Worm (Caenorhabditis elegans) whole organism, young adult: ENCODE results near the gene F49C12.5.

Experiments used
- B0035.1 ChIP-seq: sonication (generic microtip); optimal IDR thresholded peaks from 2 replicates; lab custom pipeline; 2016; ENCODE audit warnings: missing genetic modification characterization, mild to moderate bottlenecking, missing compliant biosample characterization, missing genotype, missing genetic modification reagents
- B0336.3 ChIP-seq: fragments of 200-800 bp; sonication (Bioruptor generic); IDR thresholded peaks from 2 replicates; pipeline ENCODE4 v1.3.6; 2022; ENCODE audit warnings: missing genetic modification characterization, missing compliant biosample characterization
- C17E4.6 ChIP-seq: fragments of 200-800 bp; sonication (Bioruptor generic); IDR thresholded peaks from 2 replicates; pipeline ENCODE4 v1.3.6; 2022; ENCODE audit warnings: missing genetic modification reagents, missing genetic modification characterization, missing compliant biosample characterization
- F52B5.7 ChIP-seq: sonication (generic microtip); optimal IDR thresholded peaks from 2 replicates; lab custom pipeline; 2016; ENCODE audit warnings: mild to moderate bottlenecking, missing genetic modification characterization, missing compliant biosample characterization
- F55B11.4 ChIP-seq: sonication (generic microtip); optimal IDR thresholded peaks from 2 replicates; lab custom pipeline; 2016; ENCODE audit warnings: missing compliant biosample characterization, missing genetic modification characterization, borderline replicate concordance; ENCODE audit not compliant: insufficient read depth
- Y53G8AR.9 ChIP-seq: fragments of 200-800 bp; sonication (Bioruptor generic); conservative IDR thresholded peaks from 2 replicates; pipeline ENCODE4 v1.3.6; 2022; ENCODE audit warnings: missing genetic modification reagents, missing genetic modification characterization, missing compliant biosample characterization
- Y95B8A.8 ChIP-seq: fragments of 200-800 bp; sonication (Bioruptor generic); IDR thresholded peaks from 2 replicates; pipeline ENCODE4 v1.3.6; 2022; ENCODE audit warnings: missing genetic modification reagents, missing genetic modification characterization, missing compliant biosample characterization
- ama-1 ChIP-seq, 3 experiments: fragments of 150-350 bp in 1 of 3; sonication (generic microtip) in 2 of 3; optimal IDR thresholded peaks; 2 replicates each; lab custom pipeline; 2014 to 2018; ENCODE audit warnings: missing biosample characterization in 2 of 3, missing genetic modification characterization in 2 of 3, missing genetic modification reagents in 2 of 3
- cebp-2 ChIP-seq: fragments of 200-800 bp; sonication (Bioruptor generic); IDR thresholded peaks from 2 replicates; pipeline ENCODE4 v1.3.6; 2022; ENCODE audit warnings: missing genetic modification characterization, missing compliant biosample characterization
- ceh-79 ChIP-seq: sonication (generic microtip); optimal IDR thresholded peaks from 2 replicates; lab custom pipeline; 2017; ENCODE audit warnings: mild to moderate bottlenecking, missing genetic modification characterization, missing compliant biosample characterization
- chd-7 ChIP-seq: sonication (generic microtip); optimal IDR thresholded peaks from 2 replicates; lab custom pipeline; 2016; ENCODE audit warnings: mild to moderate bottlenecking, missing genetic modification characterization, moderate library complexity, missing compliant biosample characterization
- dox-1 ChIP-seq: fragments of 200-800 bp; sonication (Bioruptor generic); IDR thresholded peaks from 2 replicates; pipeline ENCODE4 v1.3.6; 2022; ENCODE audit warnings: missing genetic modification reagents, missing genetic modification characterization, missing compliant biosample characterization
- efl-1 ChIP-seq: fragments of 150-350 bp; optimal IDR thresholded peaks from 2 replicates; lab custom pipeline; 2014; ENCODE audit warnings: missing biosample characterization, missing genetic modification reagents, missing genetic modification characterization
- ekl-4 ChIP-seq: fragments of 200-800 bp; sonication (Bioruptor generic); IDR thresholded peaks from 2 replicates; pipeline ENCODE4 v1.3.6; 2022; ENCODE audit warnings: missing genetic modification reagents, missing genetic modification characterization, missing compliant biosample characterization
- fkh-3 ChIP-seq: sonication (generic microtip); optimal IDR thresholded peaks from 2 replicates; lab custom pipeline; 2016; ENCODE audit warnings: mild to moderate bottlenecking, missing genetic modification characterization, missing compliant biosample characterization
- hlh-26 ChIP-seq: fragments of 200-800 bp; sonication (Bioruptor generic); conservative IDR thresholded peaks from 2 replicates; pipeline ENCODE4 v1.3.6; 2022; ENCODE audit warnings: missing genetic modification reagents, missing genetic modification characterization, missing compliant biosample characterization
- hmg-1.2 ChIP-seq: fragments of 200-800 bp; sonication (Bioruptor generic); IDR thresholded peaks from 2 replicates; pipeline ENCODE4 v1.3.6; 2022; ENCODE audit warnings: missing genetic modification reagents, missing genetic modification characterization, missing compliant biosample characterization
- lag-1 ChIP-seq: fragments of 200-800 bp; sonication (Bioruptor generic); IDR thresholded peaks from 2 replicates; pipeline ENCODE4 v1.3.6; 2022; ENCODE audit warnings: missing genetic modification reagents, missing genetic modification characterization, missing compliant biosample characterization
- let-607 ChIP-seq, 2 experiments: fragments of 200-800 bp in 1 of 2; sonication (Bioruptor generic) in 1 of 2; sonication (generic microtip) in 1 of 2; optimal IDR thresholded peaks; 2 replicates each; lab custom pipeline; 2016 to 2018; ENCODE audit warnings: mild to moderate bottlenecking in 2 of 2, missing compliant biosample characterization in 2 of 2, missing genetic modification characterization in 2 of 2, moderate library complexity in 2 of 2, missing genotype in 1 of 2
- lin-35 ChIP-seq, 3 experiments: fragments of 150-350 bp in 2 of 3; sonication (generic microtip) in 1 of 3; optimal IDR thresholded peaks; 2 replicates each; lab custom pipeline; 2014 to 2018; ENCODE audit warnings: missing biosample characterization in 3 of 3, missing genetic modification characterization in 3 of 3, missing genetic modification reagents in 3 of 3
- lin-40 ChIP-seq: sonication (generic microtip); optimal IDR thresholded peaks from 2 replicates; lab custom pipeline; 2016; ENCODE audit warnings: missing genetic modification characterization, mild to moderate bottlenecking, missing compliant biosample characterization, missing genotype, missing genetic modification reagents
- lin-54 ChIP-seq: fragments of 200-800 bp; sonication (Bioruptor generic); optimal IDR thresholded peaks from 2 replicates; lab custom pipeline; 2018; ENCODE audit warnings: mild to moderate bottlenecking, missing genetic modification characterization, missing compliant biosample characterization
- lsl-1 ChIP-seq: fragments of 200-800 bp; sonication (Bioruptor generic); optimal IDR thresholded peaks from 2 replicates; lab custom pipeline; 2018; ENCODE audit warnings: mild to moderate bottlenecking, missing genetic modification characterization, moderate library complexity, missing compliant biosample characterization
- madf-3 ChIP-seq: fragments of 200-800 bp; sonication (Bioruptor generic); IDR thresholded peaks from 2 replicates; pipeline ENCODE4 v1.3.6; 2022; ENCODE audit warnings: missing genetic modification reagents, missing genetic modification characterization, missing compliant biosample characterization
- madf-6 ChIP-seq: fragments of 200-800 bp; sonication (Bioruptor generic); IDR thresholded peaks from 2 replicates; pipeline ENCODE4 v1.3.6; 2022; ENCODE audit warnings: missing genetic modification reagents, missing genetic modification characterization, missing compliant biosample characterization
- nfyb-1 ChIP-seq: fragments of 200-800 bp; sonication (Bioruptor generic); IDR thresholded peaks from 2 replicates; pipeline ENCODE4 v1.3.6; 2022; ENCODE audit warnings: missing genetic modification reagents, missing genetic modification characterization, missing compliant biosample characterization
- nhr-179 ChIP-seq: sonication (generic microtip); optimal IDR thresholded peaks from 2 replicates; lab custom pipeline; 2016; ENCODE audit warnings: mild to moderate bottlenecking, missing genetic modification characterization, missing compliant biosample characterization
- pbrm-1 ChIP-seq: fragments of 200-800 bp; sonication (Bioruptor generic); IDR thresholded peaks from 2 replicates; pipeline ENCODE4 v1.3.6; 2022; ENCODE audit warnings: missing genetic modification reagents, missing genetic modification characterization, missing compliant biosample characterization
- pha-4 ChIP-seq: fragments of 150-350 bp; sonication (generic microtip); optimal IDR thresholded peaks from 2 replicates; lab custom pipeline; 2014; ENCODE audit warnings: missing biosample characterization, missing genetic modification reagents, missing genetic modification characterization
- repo-1 ChIP-seq: sonication (generic microtip); optimal IDR thresholded peaks from 2 replicates; lab custom pipeline; 2017; ENCODE audit warnings: mild to moderate bottlenecking, missing genetic modification characterization, missing compliant biosample characterization
- snpc-3.4 ChIP-seq: sonication (generic microtip); optimal IDR thresholded peaks from 2 replicates; lab custom pipeline; 2017; ENCODE audit warnings: missing genetic modification characterization, mild to moderate bottlenecking, missing compliant biosample characterization, antibody characterized with exemption, moderate library complexity, missing genotype, missing genetic modification reagents
- snpc-4 ChIP-seq, 5 experiments: fragments of 150-350 bp in 1 of 5; sonication (generic microtip) in 4 of 5; optimal IDR thresholded peaks; 2 replicates each; lab custom pipeline; 2014 to 2018; ENCODE audit warnings: missing genetic modification characterization in 5 of 5, missing biosample characterization in 3 of 5, antibody characterized with exemption in 2 of 5, mild to moderate bottlenecking in 2 of 5, missing compliant biosample characterization in 2 of 5, missing genotype in 2 of 5, moderate library complexity in 2 of 5, missing genetic modification reagents in 1 of 5
- tbp1 ChIP-seq: fragments of 200-800 bp; sonication (Bioruptor generic); optimal IDR thresholded peaks from 2 replicates; lab custom pipeline; 2018; ENCODE audit warnings: mild to moderate bottlenecking, missing genetic modification characterization, missing compliant biosample characterization
- tbx-9 ChIP-seq: sonication (generic microtip); optimal IDR thresholded peaks from 2 replicates; lab custom pipeline; 2016; ENCODE audit warnings: borderline replicate concordance, missing genetic modification characterization, inconsistent platforms, missing compliant biosample characterization
- zfh-2 ChIP-seq: fragments of 200-800 bp; sonication (Bioruptor generic); conservative IDR thresholded peaks from 2 replicates; pipeline ENCODE4 v1.3.6; 2022; ENCODE audit warnings: missing genetic modification reagents, missing genetic modification characterization, missing compliant biosample characterization
- zim-3 ChIP-seq: sonication (generic microtip); optimal IDR thresholded peaks from 2 replicates; lab custom pipeline; 2017; ENCODE audit warnings: mild to moderate bottlenecking, missing genetic modification characterization, moderate library complexity, missing compliant biosample characterization
- ztf-18 ChIP-seq: sonication (generic microtip); optimal IDR thresholded peaks from 2 replicates; lab custom pipeline; 2016; ENCODE audit warnings: missing genotype, mild to moderate bottlenecking, missing genetic modification characterization, missing compliant biosample characterization

Gene F49C12.5

ce11 chrIV:9322489-9322888 lies 17.8 kb downstream of the F49C12.5 start:
- TF ChIP-seq Y53G8AR.9 (0 out of 2 replicates have a peak, but pooled peaks have one; percentile 6), lin-40 (tag; lab: Kevin White, UChicago) (peak; percentile 31), chd-7 (tag; lab: Kevin White, UChicago) (peak; percentile 13), C17E4.6 (peak; percentile 32; the same call in 1 of the 2 replicates), lin-35 (GFP tag; optimal IDR thresholded peaks at IDR 0.05; lab: Kevin White, UChicago) (peak in 1 of 3 experiments; percentile 36), repo-1 (tag; lab: Kevin White, UChicago) (peak; percentile 32), ceh-79 (peak; percentile 69), B0035.1 (peak; percentile 20), nfyb-1 (0 out of 2 replicates have a peak, but pooled peaks have one; percentile 41), lag-1 (GFP tag; lab: Robert Waterston, UW) (0 out of 2 replicates have a peak, but pooled peaks have one; percentile 57), F52B5.7 (tag; lab: Kevin White, UChicago) (no peak), let-607 (tag; optimal IDR thresholded peaks at IDR 0.05; lab: Kevin White, UChicago) (peak in 1 of 2 experiments; percentile 21), zim-3 (tag; lab: Kevin White, UChicago) (no peak), snpc-3.4 (tag; lab: Kevin White, UChicago) (no peak), dox-1 (GFP tag; lab: Robert Waterston, UW) (peak; percentile 37; the same call in 1 of the 2 replicates), tbp1 (GFP tag; lab: Kevin White, UChicago) (no peak), lin-54 (GFP tag; lab: Kevin White, UChicago) (peak; percentile 20), ama-1 (optimal IDR thresholded peaks at IDR 0.05; lab: Kevin White, UChicago) (peak; percentile 66), ama-1 (GFP tag; optimal IDR thresholded peaks at IDR 0.05; lab: Kevin White, UChicago) (no peak), hmg-1.2 (GFP tag; lab: Robert Waterston, UW) (peak; percentile 29; the same call in 1 of the 2 replicates), nhr-179 (tag; lab: Kevin White, UChicago) (no peak), ekl-4 (peak; percentile 72), madf-3 (GFP tag; lab: Robert Waterston, UW) (0 out of 2 replicates have a peak, but pooled peaks have one; percentile 9), snpc-4 (GFP tag; optimal IDR thresholded peaks at IDR 0.05; lab: Kevin White, UChicago) (no peak), snpc-4 (tag; optimal IDR thresholded peaks at IDR 0.05; lab: Kevin White, UChicago) (peak in 1 of 4 experiments; percentile 2), ztf-18 (tag; lab: Kevin White, UChicago) (no peak), lsl-1 (GFP tag; lab: Kevin White, UChicago) (peak; percentile 38), B0336.3 (peak; percentile 68), efl-1 (peak; percentile 18)

DNA sequence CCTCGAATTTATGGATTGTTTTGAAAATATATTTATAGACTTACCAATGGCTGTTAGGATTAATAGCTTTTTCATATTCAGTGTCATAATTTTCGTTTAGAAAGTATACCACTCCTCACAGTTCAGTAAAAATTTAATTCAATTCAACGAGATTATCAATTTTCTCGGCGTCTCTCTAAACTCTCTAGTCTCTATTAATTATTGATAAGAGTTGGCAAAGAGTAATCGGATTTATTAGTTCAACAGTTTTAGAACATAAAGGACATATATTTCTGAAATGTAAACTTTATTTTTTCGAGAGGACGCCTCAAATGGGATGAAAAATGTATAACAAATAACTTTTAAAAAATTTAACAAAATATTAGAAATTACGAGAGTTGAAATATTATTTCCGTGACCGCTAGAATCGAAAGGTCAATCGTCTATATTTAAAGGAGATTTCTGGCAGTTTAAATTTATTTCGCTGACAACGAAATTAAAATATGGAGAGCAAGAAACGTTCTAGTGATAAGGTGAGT lies 19.3 kb downstream of the F49C12.5 start, which contains the start of the genes nspg-11 and F49C12.15:
nspg-11 (minus strand) TSS at position 101 of the 518 bp plus-strand sequence.
F49C12.15 (plus strand) TSS at position 468 of the 518 bp plus-strand sequence.
- no peak for TF ChIP-seq tbp1 (GFP tag; lab: Kevin White, UChicago)
- no peak for TF ChIP-seq B0035.1
- no peak for TF ChIP-seq tbx-9 (tag; lab: Kevin White, UChicago)
- TF ChIP-seq fkh-3 (tag; lab: Kevin White, UChicago): no peak
- TF ChIP-seq madf-6: no peak
- TF ChIP-seq F55B11.4 (tag; lab: Kevin White, UChicago): no peak
- no peak for TF ChIP-seq pha-4 (tag; lab: Kevin White, UChicago)
- no peak for TF ChIP-seq Y95B8A.8 (GFP tag; lab: Robert Waterston, UW)
- TF ChIP-seq pbrm-1 (GFP tag; lab: Robert Waterston, UW): no peak
- no peak for TF ChIP-seq ekl-4
- no peak for TF ChIP-seq ama-1 (optimal IDR thresholded peaks at IDR 0.05; lab: Kevin White, UChicago)
- no peak for TF ChIP-seq ama-1 (GFP tag; optimal IDR thresholded peaks at IDR 0.05; lab: Kevin White, UChicago)
- no peak for TF ChIP-seq zfh-2 (GFP tag; lab: Robert Waterston, UW)
- TF ChIP-seq cebp-2 (GFP tag; lab: Robert Waterston, UW): no peak
- no peak for TF ChIP-seq hlh-26 (GFP tag; lab: Robert Waterston, UW)
- TF ChIP-seq repo-1 (tag; lab: Kevin White, UChicago): no peak
